Fruit fly (Drosophila melanogaster) whole organism, embryonic: ENCODE results near the gene Galphai.

Experiments used
- CG1024 ChIP-seq: fragments of 200-800 bp; sonication (Bioruptor generic); IDR thresholded peaks from 2 replicates; pipeline ENCODE4 v1.3.6; 2022; ENCODE audit warnings: missing biosample characterization, missing genetic modification characterization
- CG11695 ChIP-seq: fragments of 200-800 bp; sonication (Bioruptor generic); IDR thresholded peaks from 3 replicates; pipeline ENCODE4 v1.3.6; 2022; ENCODE audit warnings: missing biosample characterization, missing genetic modification characterization
- CG12155 ChIP-seq: fragments of 200-800 bp; sonication (Bioruptor generic); optimal IDR thresholded peaks from 3 replicates; lab custom pipeline; 2016; ENCODE audit warnings: missing biosample characterization, missing genetic modification characterization
- CG12219 ChIP-seq: fragments of 200-800 bp; sonication (Bioruptor generic); optimal IDR thresholded peaks from 3 replicates; lab custom pipeline; 2018; ENCODE audit warnings: missing biosample characterization, mild to moderate bottlenecking, missing genetic modification characterization
- CG12236 ChIP-seq: fragments of 200-800 bp; sonication (Bioruptor generic); optimal IDR thresholded peaks from 2 replicates; lab custom pipeline; 2016; ENCODE audit warnings: missing biosample characterization, missing genetic modification characterization
- CG14860 ChIP-seq: fragments of 200-800 bp; sonication (Bioruptor generic); IDR thresholded peaks from 3 replicates; pipeline ENCODE4 v1.3.6; 2022; ENCODE audit warnings: missing biosample characterization, missing genetic modification characterization; ENCODE audit not compliant: partially characterized antibody
- CG1603 ChIP-seq: fragments of 200-800 bp; sonication (Bioruptor generic); optimal IDR thresholded peaks from 2 replicates; lab custom pipeline; 2019; ENCODE audit warnings: missing biosample characterization, mild to moderate bottlenecking, missing genetic modification characterization, moderate library complexity
- CG16815 ChIP-seq: fragments of 200-800 bp; sonication (Bioruptor generic); optimal IDR thresholded peaks from 3 replicates; lab custom pipeline; 2017; ENCODE audit warnings: missing biosample characterization, mild to moderate bottlenecking, missing genetic modification characterization
- CG16863 ChIP-seq: fragments of 200-800 bp; sonication (Bioruptor generic); optimal IDR thresholded peaks from 3 replicates; lab custom pipeline; 2016; ENCODE audit warnings: missing biosample characterization, missing genetic modification characterization
- CG17359 ChIP-seq: fragments of 200-800 bp; sonication (Bioruptor generic); optimal IDR thresholded peaks from 3 replicates; lab custom pipeline; 2018; ENCODE audit warnings: missing biosample characterization, mild to moderate bottlenecking, missing genetic modification characterization, moderate library complexity
- CG17829 ChIP-seq: fragments of 200-800 bp; optimal IDR thresholded peaks from 2 replicates; lab custom pipeline; 2019; ENCODE audit warnings: missing biosample characterization, mild to moderate bottlenecking, missing genetic modification characterization, moderate library complexity
- CG1832 ChIP-seq: fragments of 200-800 bp; sonication (Bioruptor generic); optimal IDR thresholded peaks from 2 replicates; lab custom pipeline; 2017; ENCODE audit warnings: missing biosample characterization, mild to moderate bottlenecking, missing genetic modification characterization, inconsistent platforms
- CG18476 ChIP-seq: fragments of 200-800 bp; sonication (Bioruptor generic); optimal IDR thresholded peaks from 2 replicates; lab custom pipeline; 2016; ENCODE audit warnings: missing biosample characterization, mild to moderate bottlenecking, missing genetic modification characterization
- CG4730 ChIP-seq: fragments of 200-800 bp; sonication (Bioruptor generic); IDR thresholded peaks from 2 replicates; pipeline ENCODE4 v1.3.6; 2022; ENCODE audit warnings: missing biosample characterization, missing genetic modification characterization
- CG5180 ChIP-seq: fragments of 200-800 bp; sonication (Bioruptor generic); optimal IDR thresholded peaks from 3 replicates; lab custom pipeline; 2017; ENCODE audit warnings: missing biosample characterization, missing genetic modification characterization, mild to moderate bottlenecking, moderate library complexity, missing genetic modification reagents
- CG6765 ChIP-seq: fragments of 200-800 bp; sonication (Bioruptor generic); optimal IDR thresholded peaks from 3 replicates; lab custom pipeline; 2017; ENCODE audit warnings: missing biosample characterization, mild to moderate bottlenecking, missing genetic modification characterization
- CG7987 ChIP-seq: fragments of 200-800 bp; sonication (Bioruptor generic); optimal IDR thresholded peaks from 2 replicates; lab custom pipeline; 2018; ENCODE audit warnings: missing biosample characterization, mild to moderate bottlenecking, missing genetic modification characterization, moderate library complexity
- CG9609 ChIP-seq: fragments of 200-800 bp; sonication (Bioruptor generic); optimal IDR thresholded peaks from 3 replicates; lab custom pipeline; 2016; ENCODE audit warnings: missing biosample characterization, missing genetic modification characterization
- E2f1 ChIP-seq: fragments of 200-800 bp; sonication (Bioruptor generic); IDR thresholded peaks from 2 replicates; pipeline ENCODE4 v1.3.6; 2022; ENCODE audit warnings: missing biosample characterization, missing genetic modification characterization
- Ets65A ChIP-seq: fragments of 200-800 bp; sonication (Bioruptor generic); peaks from one replicate; lab custom pipeline; 2016; ENCODE audit warnings: missing biosample characterization, missing genetic modification characterization
- Hr51 ChIP-seq, 2 experiments: fragments of 200-800 bp; sonication (Bioruptor generic); optimal IDR thresholded peaks; 2 replicates in 1 of 2; 3 replicates in 1 of 2; lab custom pipeline; 2016 to 2018; ENCODE audit warnings: missing biosample characterization in 2 of 2, missing genetic modification characterization in 2 of 2, mild to moderate bottlenecking in 1 of 2, moderate library complexity in 1 of 2
- NK7.1 ChIP-seq: fragments of 200-800 bp; sonication (Bioruptor generic); optimal IDR thresholded peaks from 3 replicates; lab custom pipeline; 2016; ENCODE audit warnings: missing biosample characterization, missing genetic modification characterization
- Sin3A ChIP-seq: fragments of >200 bp; optimal IDR thresholded peaks from 2 replicates; lab custom pipeline; 2018
- Tbp ChIP-seq: fragments of >200 bp; optimal IDR thresholded peaks from 2 replicates; lab custom pipeline; 2018; ENCODE audit warnings: missing biosample characterization, missing genetic modification characterization
- Trl ChIP-seq, 3 experiments: fragments of >200 bp in 2 of 3; fragments of 200-800 bp in 1 of 3; sonication (Bioruptor generic) in 1 of 3; optimal IDR thresholded peaks; 2 replicates in 1 of 3; 3 replicates in 2 of 3; lab custom pipeline; 2016 to 2017; ENCODE audit warnings: missing biosample characterization in 1 of 3, missing genetic modification characterization in 1 of 3
- ase ChIP-seq: fragments of 200-800 bp; sonication (Bioruptor generic); IDR thresholded peaks from 3 replicates; pipeline ENCODE4 v1.3.6; 2022; ENCODE audit warnings: missing biosample characterization, missing genetic modification characterization
- br ChIP-seq: fragments of >200 bp; optimal IDR thresholded peaks from 2 replicates; lab custom pipeline; 2017
- bsh ChIP-seq, 2 experiments: fragments of 200-800 bp; sonication (Bioruptor generic); optimal IDR thresholded peaks; 2 replicates each; lab custom pipeline; 2017 to 2018; ENCODE audit warnings: mild to moderate bottlenecking in 2 of 2, missing biosample characterization in 2 of 2, missing genetic modification characterization in 2 of 2, moderate library complexity in 1 of 2
- cato ChIP-seq: fragments of 200-800 bp; sonication (Bioruptor generic); optimal IDR thresholded peaks from 2 replicates; lab custom pipeline; 2016; ENCODE audit warnings: missing biosample characterization, missing genetic modification characterization, borderline replicate concordance
- crol ChIP-seq: fragments of 200-800 bp; sonication (Bioruptor generic); IDR thresholded peaks from 2 replicates; pipeline ENCODE4 v1.3.6; 2022; ENCODE audit warnings: missing biosample characterization, missing genetic modification characterization
- crp ChIP-seq, 2 experiments: fragments of 200-800 bp; sonication (Bioruptor generic); optimal IDR thresholded peaks; 2 replicates in 1 of 2; 3 replicates in 1 of 2; lab custom pipeline; 2017; ENCODE audit warnings: missing biosample characterization in 2 of 2, missing genetic modification characterization in 2 of 2, mild to moderate bottlenecking in 1 of 2, moderate library complexity in 1 of 2
- cwo ChIP-seq: fragments of 200-800 bp; sonication (Bioruptor generic); optimal IDR thresholded peaks from 3 replicates; lab custom pipeline; 2017; ENCODE audit warnings: missing biosample characterization, missing genetic modification characterization, mild to moderate bottlenecking, moderate library complexity, missing genetic modification reagents
- dati ChIP-seq: fragments of 200-800 bp; sonication (Bioruptor generic); IDR thresholded peaks from 2 replicates; pipeline ENCODE4 v1.3.6; 2022; ENCODE audit warnings: missing biosample characterization, missing genetic modification characterization
- eve ChIP-seq, 2 experiments: fragments of >200 bp; optimal IDR thresholded peaks; 2 replicates each; lab custom pipeline; 2017; ENCODE audit warnings: missing biosample characterization in 2 of 2, missing genetic modification characterization in 2 of 2
- fd96Cb ChIP-seq: fragments of 200-800 bp; sonication (Bioruptor generic); optimal IDR thresholded peaks from 2 replicates; lab custom pipeline; 2018; ENCODE audit warnings: missing biosample characterization, mild to moderate bottlenecking, missing genetic modification characterization, moderate library complexity
- fu2 ChIP-seq: fragments of 200-800 bp; sonication (Bioruptor generic); optimal IDR thresholded peaks from 2 replicates; lab custom pipeline; 2016; ENCODE audit warnings: missing biosample characterization, missing genetic modification characterization
- gce ChIP-seq: fragments of 200-800 bp; sonication (Bioruptor generic); IDR thresholded peaks from 3 replicates; pipeline ENCODE4 v1.3.6; 2022; ENCODE audit warnings: missing biosample characterization, missing genetic modification characterization
- gro ChIP-seq: fragments of 200-800 bp; sonication (Bioruptor generic); optimal IDR thresholded peaks from 2 replicates; lab custom pipeline; 2016; ENCODE audit warnings: missing biosample characterization, missing genetic modification characterization
- hbn ChIP-seq: fragments of 200-800 bp; sonication (Bioruptor generic); IDR thresholded peaks from 2 replicates; pipeline ENCODE4 v1.3.6; 2022; ENCODE audit warnings: missing biosample characterization, missing genetic modification characterization; ENCODE audit not compliant: partially characterized antibody
- knrl ChIP-seq: fragments of 200-800 bp; sonication (Bioruptor generic); IDR thresholded peaks from 3 replicates; pipeline ENCODE4 v1.3.6; 2022; ENCODE audit warnings: missing biosample characterization, missing genetic modification characterization; ENCODE audit not compliant: partially characterized antibody
- nau ChIP-seq: fragments of 200-800 bp; sonication (Bioruptor generic); optimal IDR thresholded peaks from 3 replicates; lab custom pipeline; 2017; ENCODE audit warnings: missing biosample characterization, mild to moderate bottlenecking, missing genetic modification characterization, missing genetic modification reagents
- nerfin-2 ChIP-seq: fragments of 200-800 bp; sonication (Bioruptor generic); IDR thresholded peaks from 2 replicates; pipeline ENCODE4 v1.3.6; 2022; ENCODE audit warnings: missing biosample characterization, missing genetic modification characterization; ENCODE audit not compliant: partially characterized antibody
- nmo ChIP-seq: fragments of 200-800 bp; sonication (Bioruptor generic); optimal IDR thresholded peaks from 2 replicates; lab custom pipeline; 2018; ENCODE audit warnings: missing biosample characterization, mild to moderate bottlenecking, missing genetic modification characterization, moderate library complexity
- seq ChIP-seq: fragments of 200-800 bp; sonication (Bioruptor generic); IDR thresholded peaks from 2 replicates; pipeline ENCODE4 v1.3.6; 2022; ENCODE audit warnings: missing biosample characterization, missing genetic modification characterization
- slp2 ChIP-seq: fragments of 200-800 bp; sonication (Bioruptor generic); optimal IDR thresholded peaks from 2 replicates; lab custom pipeline; 2016; ENCODE audit warnings: missing biosample characterization, missing genetic modification characterization
- sug ChIP-seq: fragments of 200-800 bp; optimal IDR thresholded peaks from 2 replicates; lab custom pipeline; 2019; ENCODE audit warnings: missing biosample characterization, mild to moderate bottlenecking, missing genetic modification characterization, moderate library complexity
- twi ChIP-seq: fragments of 200-800 bp; optimal IDR thresholded peaks from 2 replicates; lab custom pipeline; 2019; ENCODE audit warnings: missing biosample characterization, mild to moderate bottlenecking, missing genetic modification characterization, moderate library complexity
- z ChIP-seq: fragments of 200-800 bp; sonication (Bioruptor generic); IDR thresholded peaks from 3 replicates; pipeline ENCODE4 v1.3.6; 2022; ENCODE audit warnings: missing biosample characterization, missing genetic modification characterization
- zfh1 ChIP-seq: fragments of 200-800 bp; sonication (Bioruptor generic); IDR thresholded peaks from 3 replicates; pipeline ENCODE4 v1.3.6; 2022; ENCODE audit warnings: missing biosample characterization, missing genetic modification characterization

The Galphai gene

DNA sequence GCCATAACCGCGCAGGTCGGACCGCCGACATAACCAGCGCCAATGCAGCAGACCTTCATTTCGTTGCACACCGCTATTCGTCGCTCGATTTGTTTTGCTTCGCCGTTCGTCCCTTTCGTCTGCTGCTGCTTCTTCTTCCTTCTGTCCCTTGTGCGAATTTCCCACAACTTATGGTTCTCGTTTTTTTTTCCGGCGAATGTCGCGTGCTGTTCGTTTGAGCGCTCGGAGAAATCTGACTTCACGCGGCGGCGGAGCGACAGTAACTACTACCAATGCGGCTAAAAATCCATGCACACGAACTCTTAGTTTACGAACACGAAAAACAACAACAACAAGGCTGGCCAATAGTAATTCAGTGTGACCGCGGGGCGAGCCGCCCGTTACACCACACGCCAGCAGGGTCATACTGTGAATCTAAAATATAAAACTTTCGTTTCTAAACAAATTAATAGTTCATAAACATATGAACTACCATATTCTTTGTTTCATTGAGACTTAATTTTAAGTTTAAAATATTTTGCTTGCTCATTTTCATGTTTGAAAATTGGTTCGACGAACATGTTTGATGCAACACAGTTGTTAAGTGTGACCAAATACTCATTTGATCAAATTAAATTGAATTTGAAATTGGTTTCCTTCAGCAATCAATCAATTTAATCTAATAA is 15.2 kb downstream of the Galphai start, which contains the start of gene sgl (continued):
- no peak for TF ChIP-seq twi (tag; lab: Kevin White, UChicago)
- peak; percentile 7; the same call in 1 of the 2 replicates for TF ChIP-seq seq (GFP tag; lab: Robert Waterston, UW)
- TF ChIP-seq CG16863 (GFP tag; lab: Kevin White, UChicago): no peak
- TF ChIP-seq gro: peak; percentile 36
- TF ChIP-seq CG9609: no peak
- TF ChIP-seq CG11695 (GFP tag; lab: Robert Waterston, UW): no peak
- peak; percentile 20 to 31 for TF ChIP-seq Hr51 (GFP tag; optimal IDR thresholded peaks at IDR 0.05; lab: Kevin White, UChicago)
- no peak for TF ChIP-seq crp (GFP tag; optimal IDR thresholded peaks at IDR 0.05; lab: Kevin White, UChicago)
- no peak for TF ChIP-seq CG12219
- TF ChIP-seq Trl (optimal IDR thresholded peaks at IDR 0.05; lab: Kevin White, UChicago): peak in 1 of 2 experiments; percentile 55
- no peak for TF ChIP-seq Trl (GFP tag; optimal IDR thresholded peaks at IDR 0.05; lab: Kevin White, UChicago)
- TF ChIP-seq cato (GFP tag; lab: Kevin White, UChicago): no peak
- peak; percentile 67 for TF ChIP-seq CG17829
- TF ChIP-seq gce: no peak
- no peak for TF ChIP-seq CG18476
- TF ChIP-seq CG17359 (tag; lab: Kevin White, UChicago): peak; percentile 26
- no peak for TF ChIP-seq CG1832
- TF ChIP-seq hbn (GFP tag; lab: Robert Waterston, UW): 0 out of 2 replicates have a peak, but pooled peaks have one; percentile 23
- TF ChIP-seq nmo (GFP tag; lab: Kevin White, UChicago): peak; percentile 23
- TF ChIP-seq br (lab: Kevin White, UChicago): no peak
- TF ChIP-seq slp2 (GFP tag; lab: Kevin White, UChicago): no peak
- TF ChIP-seq CG1603 (tag; lab: Kevin White, UChicago): peak; percentile 38
- TF ChIP-seq CG12155 (GFP tag; lab: Kevin White, UChicago): no peak
- peak; percentile 38 for TF ChIP-seq CG6765 (GFP tag; lab: Kevin White, UChicago)
- no peak; the same call in 1 of the 2 replicates for TF ChIP-seq crol (GFP tag; lab: Robert Waterston, UW)
- TF ChIP-seq CG4730 (GFP tag; lab: Robert Waterston, UW): no peak
- TF ChIP-seq CG14860 (GFP tag; lab: Robert Waterston, UW): no peak
- TF ChIP-seq CG1024 (GFP tag; lab: Robert Waterston, UW): peak; percentile 28; the same call in 1 of the 2 replicates
- peak; percentile 100 for TF ChIP-seq CG5180 (GFP tag; lab: Kevin White, UChicago)
- no peak for TF ChIP-seq eve (GFP tag; optimal IDR thresholded peaks at IDR 0.05; lab: Kevin White, UChicago)
- no peak for TF ChIP-seq fu2 (GFP tag; lab: Kevin White, UChicago)
- no peak for TF ChIP-seq E2f1 (GFP tag; lab: Robert Waterston, UW)
- peak; percentile 20 for TF ChIP-seq CG12236 (GFP tag; lab: Kevin White, UChicago)
- TF ChIP-seq knrl: peak; percentile 34; the same call in 1 of the 3 replicates
- TF ChIP-seq NK7.1: peak; percentile 21
- no peak for TF ChIP-seq ase (GFP tag; lab: Robert Waterston, UW)
- no peak for TF ChIP-seq nau (GFP tag; lab: Kevin White, UChicago)
- no peak for TF ChIP-seq bsh (GFP tag; optimal IDR thresholded peaks at IDR 0.05; lab: Kevin White, UChicago)
- TF ChIP-seq sug (tag; lab: Kevin White, UChicago): peak; percentile 37
- TF ChIP-seq dati (GFP tag; lab: Robert Waterston, UW): no peak
- peak; percentile 27; the same call in 1 of the 2 replicates for TF ChIP-seq nerfin-2 (GFP tag; lab: Robert Waterston, UW)
- TF ChIP-seq z (GFP tag; lab: Robert Waterston, UW): no peak
- TF ChIP-seq fd96Cb: no peak
- no peak for TF ChIP-seq CG16815 (GFP tag; lab: Kevin White, UChicago)
- no peak for TF ChIP-seq Tbp (GFP tag; lab: Kevin White, UChicago)
- TF ChIP-seq zfh1 (GFP tag; lab: Robert Waterston, UW): peak; percentile 36; the same call in 1 of the 3 replicates
- TF ChIP-seq CG7987: peak; percentile 57
- peak; percentile 43 for TF ChIP-seq Ets65A (GFP tag; lab: Kevin White, UChicago)
- TF ChIP-seq Sin3A: peak; percentile 20
- peak; percentile 53 for TF ChIP-seq cwo (GFP tag; lab: Kevin White, UChicago)
